Fruit fly (Drosophila melanogaster) whole organism: Measurements from ENCODE around the gene Or83c.

ENCODE experiments used
- CG8478 ChIP-seq: fragments of >200 bp; optimal IDR thresholded peaks from 2 replicates; lab custom pipeline; 2018; ENCODE audit warnings: inconsistent platforms
- Dll ChIP-seq: fragments of >200 bp; optimal IDR thresholded peaks from 2 replicates; lab custom pipeline; 2017
- EcR ChIP-seq, 2 experiments: fragments of >200 bp; optimal IDR thresholded peaks; 2 replicates each; lab custom pipeline; 2017; ENCODE audit warnings: missing biosample characterization in 2 of 2, missing genetic modification characterization in 2 of 2, missing genetic modification reagents in 2 of 2
- pan ChIP-seq: fragments of >200 bp; optimal IDR thresholded peaks from 2 replicates; lab custom pipeline; 2017
- psq ChIP-seq: fragments of >200 bp; optimal IDR thresholded peaks from 2 replicates; lab custom pipeline; 2017
- usp ChIP-seq: fragments of >200 bp; optimal IDR thresholded peaks from 2 replicates; lab custom pipeline; 2017; ENCODE audit warnings: missing biosample characterization, missing genetic modification characterization, mixed read lengths

Or83c gene

DNA sequence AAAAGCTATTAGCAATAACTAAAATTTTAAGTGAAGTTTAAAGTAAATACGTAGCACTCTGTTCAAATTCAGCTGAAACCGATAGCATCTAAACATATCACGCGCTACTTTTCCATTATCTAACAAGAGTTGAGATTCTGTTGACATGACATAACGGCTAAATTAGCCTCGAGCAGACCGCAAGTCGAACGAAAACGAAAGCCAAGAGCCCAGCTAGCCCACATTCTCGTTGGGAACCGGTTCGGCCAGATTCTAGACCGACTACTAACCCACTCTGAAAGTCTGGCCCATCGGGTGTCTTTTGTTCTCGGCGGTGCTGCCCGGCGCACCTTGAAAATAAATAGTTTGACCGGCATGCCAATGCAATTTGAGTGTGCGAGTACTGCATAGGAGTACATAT, 19.0 kb upstream of the Or83c start:
- no peak for TF ChIP-seq CG8478 (lab: Kevin White, UChicago)
- no peak for TF ChIP-seq usp (GFP tag; lab: Kevin White, UChicago)
- no peak for TF ChIP-seq psq (lab: Kevin White, UChicago)
- TF ChIP-seq pan, result no peak
- no peak for TF ChIP-seq Dll (lab: Kevin White, UChicago)
- TF ChIP-seq EcR (GFP tag; optimal IDR thresholded peaks at IDR 0.05; lab: Kevin White, UChicago), result no peak

DNA sequence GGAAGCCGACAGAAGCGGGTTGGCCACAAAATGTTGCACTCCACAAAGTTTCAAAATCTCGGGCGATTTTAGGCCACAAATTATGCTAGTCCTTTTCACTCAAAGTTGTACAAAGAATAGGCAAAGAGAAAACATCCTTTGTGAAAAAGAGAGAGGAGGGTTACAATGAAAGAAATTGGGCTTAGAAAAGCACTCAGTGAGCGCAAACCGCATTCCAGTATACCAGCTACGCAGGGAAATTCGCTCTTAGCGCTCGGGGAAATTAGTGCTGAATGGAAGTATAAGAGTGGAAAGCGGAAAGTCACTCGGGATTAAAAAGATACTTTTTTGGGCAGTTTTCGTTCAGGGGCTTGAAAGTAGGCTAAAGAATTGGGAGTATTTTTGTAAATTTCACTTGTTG, 4.0 kb upstream of the Or83c start:
- TF ChIP-seq pan, result no peak
- TF ChIP-seq usp (GFP tag; lab: Kevin White, UChicago), result no peak
- no peak for TF ChIP-seq Dll (lab: Kevin White, UChicago)
- no peak for TF ChIP-seq psq (lab: Kevin White, UChicago)
- TF ChIP-seq CG8478 (lab: Kevin White, UChicago), result no peak
- TF ChIP-seq EcR (GFP tag; optimal IDR thresholded peaks at IDR 0.05; lab: Kevin White, UChicago), result no peak

DNA sequence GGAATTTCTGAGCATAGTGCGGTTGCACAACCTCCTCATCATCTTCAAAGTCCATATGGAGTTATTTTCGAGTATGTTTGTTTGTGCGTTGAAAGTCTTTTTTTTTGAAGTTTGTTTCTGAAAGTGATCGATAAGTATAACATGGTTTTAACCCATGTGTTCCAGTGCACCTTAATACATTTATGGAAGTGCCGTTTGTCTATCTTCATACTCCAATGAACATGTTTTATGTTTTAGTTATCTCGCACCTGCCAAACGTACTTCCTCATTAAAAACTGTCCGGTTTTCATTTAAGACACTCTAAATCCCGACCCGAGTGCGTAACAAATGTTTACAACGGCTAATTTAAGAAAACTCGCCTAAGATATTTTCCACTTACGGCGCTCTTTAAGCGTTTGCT, 20.6 kb downstream of the Or83c start, which contains the start of gene CG15580:
Gene CG15580 (minus strand): TSS at position 101 of the 400 bp plus-strand sequence.
- TF ChIP-seq Dll (lab: Kevin White, UChicago) (no peak), CG8478 (lab: Kevin White, UChicago) (no peak), EcR (GFP tag; optimal IDR thresholded peaks at IDR 0.05; lab: Kevin White, UChicago) (no peak), psq (lab: Kevin White, UChicago) (no peak), usp (GFP tag; lab: Kevin White, UChicago) (no peak), pan (no peak)

DNA sequence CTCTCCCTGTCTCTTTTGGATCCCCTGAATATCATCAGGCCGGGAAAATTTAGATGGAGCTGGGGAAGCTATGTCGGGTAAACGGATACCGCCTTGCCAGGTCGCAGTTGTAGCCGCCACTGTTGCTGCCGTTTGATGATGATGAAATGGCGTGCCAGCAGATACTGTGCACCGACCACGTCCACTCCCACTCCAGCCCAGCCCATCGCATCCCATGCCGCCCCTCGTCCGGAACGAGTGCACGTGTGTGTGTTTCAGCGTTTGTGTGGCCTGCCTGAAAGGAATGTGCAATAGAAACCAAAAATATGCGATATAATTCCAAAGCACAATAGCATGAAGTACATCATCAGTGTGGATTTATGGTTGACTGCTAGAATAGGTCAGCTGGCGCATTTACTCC, 39.9 kb downstream of the Or83c start:
- TF ChIP-seq psq (lab: Kevin White, UChicago) (no peak), EcR (GFP tag; optimal IDR thresholded peaks at IDR 0.05; lab: Kevin White, UChicago) (no peak), CG8478 (lab: Kevin White, UChicago) (no peak), pan (no peak), usp (GFP tag; lab: Kevin White, UChicago) (no peak), Dll (lab: Kevin White, UChicago) (no peak)

DNA sequence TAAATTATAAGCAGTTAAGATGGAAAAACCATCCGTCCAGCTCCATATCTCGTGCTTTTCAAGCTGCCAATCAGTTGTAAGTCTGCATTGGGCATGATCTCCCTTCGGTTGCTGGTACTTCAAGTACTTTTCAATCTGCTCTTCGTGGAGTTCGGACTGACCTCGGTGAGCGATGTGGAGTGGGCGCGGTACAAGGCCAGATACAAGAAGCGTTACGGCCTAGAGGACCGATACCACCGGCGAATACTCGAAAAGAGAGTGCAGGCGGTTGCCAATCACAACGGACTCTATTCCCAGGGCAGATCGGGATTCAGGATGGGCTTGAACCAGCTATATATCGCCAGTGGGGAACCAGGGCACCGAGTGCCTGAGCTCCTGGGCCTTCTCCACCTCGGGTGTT, 50.4 kb downstream of the Or83c start:
- no peak for TF ChIP-seq psq (lab: Kevin White, UChicago)

DNA sequence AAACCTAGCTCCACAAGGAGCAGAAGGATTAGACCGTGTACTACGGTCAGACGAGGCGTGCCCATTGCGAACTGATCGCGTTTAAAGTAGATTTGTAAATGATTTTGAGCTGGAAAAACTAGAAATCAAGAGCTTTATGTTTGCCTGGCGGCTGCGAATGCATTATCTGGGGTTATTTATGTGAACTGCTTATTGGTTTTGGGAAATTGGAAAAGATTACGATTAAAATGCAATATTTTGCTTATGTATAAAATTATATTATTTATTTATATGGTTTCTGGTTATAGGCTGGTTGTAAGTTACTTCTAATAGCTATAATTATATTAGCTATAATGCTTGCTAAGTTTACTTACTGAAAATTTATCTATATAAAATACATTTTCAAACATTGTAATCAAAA, 50.9 kb downstream of the Or83c start, which contains the start of gene CtsL3:
Gene CtsL3 (minus strand): TSS at position 101 of the 400 bp plus-strand sequence.
- TF ChIP-seq usp (GFP tag; lab: Kevin White, UChicago), result no peak
- no peak for TF ChIP-seq pan
- TF ChIP-seq psq (lab: Kevin White, UChicago), result no peak
- TF ChIP-seq EcR (GFP tag; optimal IDR thresholded peaks at IDR 0.05; lab: Kevin White, UChicago), result no peak
- no peak for TF ChIP-seq Dll (lab: Kevin White, UChicago)
- no peak for TF ChIP-seq CG8478 (lab: Kevin White, UChicago)
